Worm (Caenorhabditis elegans): ENCODE measurements around the gene W07G1.1.

The W07G1.1 gene

ce11 chrII:13939531-13939930, at the start of gene W07G1.1:
Gene W07G1.1, minus strand, starts transcription at chrII:13939631.
- no peak for TF ChIP-seq lin-13 (tag; optimal IDR thresholded peaks at IDR 0.05)
- TF ChIP-seq snpc-4 (tag; optimal IDR thresholded peaks at IDR 0.05), result no peak
- TF ChIP-seq lsy-2 (tag; optimal IDR thresholded peaks at IDR 0.05), result no peak
- TF ChIP-seq ces-1 (GFP tag; optimal IDR thresholded peaks at IDR 0.05), result no peak
- TF ChIP-seq drap-1 (GFP tag; optimal IDR thresholded peaks at IDR 0.05), result no peak
- TF ChIP-seq blmp-1 (tag; optimal IDR thresholded peaks at IDR 0.05), result no peak
- TF ChIP-seq pha-4 (tag; optimal IDR thresholded peaks at IDR 0.05), result no peak
- TF ChIP-seq nhr-76 (tag; optimal IDR thresholded peaks at IDR 0.05), result no peak
- TF ChIP-seq nhr-237 (tag; optimal IDR thresholded peaks at IDR 0.05), result no peak
- no peak for TF ChIP-seq flh-1 (GFP tag; optimal IDR thresholded peaks at IDR 0.05)
- TF ChIP-seq nhr-12 (tag; optimal IDR thresholded peaks at IDR 0.05), result no peak

- TF ChIP-seq sptf-1 (tag; optimal IDR thresholded peaks at IDR 0.05), result peak; percentile 55
- peak; percentile 54 for TF ChIP-seq mls-2 (tag; optimal IDR thresholded peaks at IDR 0.05)
- peak; percentile 35 for TF ChIP-seq tbx-8 (GFP tag; optimal IDR thresholded peaks at IDR 0.05)
These were observed 46.6 kb upstream of the W07G1.1 start for ce11 chrII:13986061-13986460.

- no peak for TF ChIP-seq ceh-39 (tag; optimal IDR thresholded peaks at IDR 0.05)
- no peak for TF ChIP-seq hlh-1 (tag; optimal IDR thresholded peaks at IDR 0.05)
- no peak for TF ChIP-seq elt-3 (tag; optimal IDR thresholded peaks at IDR 0.05)
- TF ChIP-seq lsy-2 (tag; optimal IDR thresholded peaks at IDR 0.05), result no peak
- TF ChIP-seq drap-1 (GFP tag; optimal IDR thresholded peaks at IDR 0.05), result no peak
- no peak for TF ChIP-seq M03D4.4 (tag; optimal IDR thresholded peaks at IDR 0.05)
- TF ChIP-seq cnd-1 (tag; optimal IDR thresholded peaks at IDR 0.05), result no peak
- no peak for TF ChIP-seq elt-1 (tag; optimal IDR thresholded peaks at IDR 0.05; ENCODE audit: borderline replicate concordance, insufficient read depth)
- TF ChIP-seq lin-13 (tag; optimal IDR thresholded peaks at IDR 0.05), result no peak
- no peak for TF ChIP-seq lin-32 (GFP tag; optimal IDR thresholded peaks at IDR 0.05)
- no peak for TF ChIP-seq nhr-237 (tag; optimal IDR thresholded peaks at IDR 0.05)
- TF ChIP-seq mab-5 (tag; optimal IDR thresholded peaks at IDR 0.05), result no peak
- no peak for TF ChIP-seq sem-2 (GFP tag; optimal IDR thresholded peaks at IDR 0.05)
- TF ChIP-seq nhr-28 (tag; optimal IDR thresholded peaks at IDR 0.05), result no peak
- no peak for TF ChIP-seq nhr-2 (tag; optimal IDR thresholded peaks at IDR 0.05)
- TF ChIP-seq blmp-1 (tag; optimal IDR thresholded peaks at IDR 0.05), result no peak
These were observed 45.1 kb upstream of the W07G1.1 start, which contains the start of gene sre-47 for ce11 chrII:13984551-13984950. Gene sre-47, minus strand, starts transcription at chrII:13984651.

- TF ChIP-seq hlh-1 (tag; optimal IDR thresholded peaks at IDR 0.05) (no peak), ztf-11 (tag; optimal IDR thresholded peaks at IDR 0.05) (no peak), ham-2 (GFP tag; optimal IDR thresholded peaks at IDR 0.05) (no peak), elt-1 (tag; optimal IDR thresholded peaks at IDR 0.05; ENCODE audit: borderline replicate concordance, insufficient read depth) (no peak), nhr-12 (tag; optimal IDR thresholded peaks at IDR 0.05) (no peak), mab-5 (tag; optimal IDR thresholded peaks at IDR 0.05) (no peak), tbx-8 (GFP tag; optimal IDR thresholded peaks at IDR 0.05) (no peak), unc-120 (tag; optimal IDR thresholded peaks at IDR 0.05; ENCODE audit: poor library complexity, severe bottlenecking) (no peak)
These were observed 43.5 kb upstream of the W07G1.1 start, which contains the start of the genes Y39G8B.13 and Y39G8B.10 for ce11 chrII:13982923-13983322. Gene Y39G8B.13, minus strand, starts transcription at chrII:13983047. Gene Y39G8B.10, minus strand, starts transcription at chrII:13983115.

ce11 chrII:13982247-13982646, 42.8 kb upstream of the W07G1.1 start:
- no peak for TF ChIP-seq nhr-2 (tag; optimal IDR thresholded peaks at IDR 0.05)

ce11 chrII:13981819-13982218, 42.4 kb upstream of the W07G1.1 start:
- TF ChIP-seq ztf-11 (tag; optimal IDR thresholded peaks at IDR 0.05) (no peak), unc-120 (tag; optimal IDR thresholded peaks at IDR 0.05; ENCODE audit: poor library complexity, severe bottlenecking) (no peak), ceh-39 (tag; optimal IDR thresholded peaks at IDR 0.05) (no peak), sem-2 (GFP tag; optimal IDR thresholded peaks at IDR 0.05) (no peak), ceh-83 (GFP tag; optimal IDR thresholded peaks at IDR 0.05) (no peak), mep-1 (tag; optimal IDR thresholded peaks at IDR 0.05) (no peak), bed-3 (GFP tag; optimal IDR thresholded peaks at IDR 0.05) (no peak), lin-32 (GFP tag; optimal IDR thresholded peaks at IDR 0.05) (no peak), mls-2 (tag; optimal IDR thresholded peaks at IDR 0.05) (no peak), elt-3 (tag; optimal IDR thresholded peaks at IDR 0.05) (no peak), flh-1 (GFP tag; optimal IDR thresholded peaks at IDR 0.05) (no peak), cnd-1 (tag; optimal IDR thresholded peaks at IDR 0.05) (no peak), unc-39 (tag; optimal IDR thresholded peaks at IDR 0.05) (no peak), nhr-237 (tag; optimal IDR thresholded peaks at IDR 0.05) (no peak), zip-8 (tag; optimal IDR thresholded peaks at IDR 0.05) (no peak)
